Worm (Caenorhabditis elegans) whole organism, mixed stage, embryonic: Measurements from ENCODE around the gene nep-20.

Experiments
- M03D4.4 ChIP-seq: sonication (generic microtip); optimal IDR thresholded peaks from 2 replicates; lab custom pipeline; 2017; ENCODE audit warnings: mild to moderate bottlenecking, missing genetic modification characterization, missing compliant biosample characterization
- blmp-1 ChIP-seq: fragments of 150-350 bp; optimal IDR thresholded peaks from 2 replicates; lab custom pipeline; 2014; ENCODE audit warnings: missing biosample characterization, missing genetic modification characterization
- ceh-43 ChIP-seq: fragments of 200-800 bp; sonication (Bioruptor generic); optimal IDR thresholded peaks from 2 replicates; lab custom pipeline; 2018; ENCODE audit warnings: mild to moderate bottlenecking, missing genetic modification characterization, moderate library complexity, missing compliant biosample characterization
- elt-1 ChIP-seq: sonication (generic microtip); optimal IDR thresholded peaks from 2 replicates; lab custom pipeline; 2017; ENCODE audit warnings: missing genetic modification characterization, mild to moderate bottlenecking, missing compliant biosample characterization, antibody characterized with exemption, moderate library complexity, borderline replicate concordance; ENCODE audit not compliant: insufficient read depth
- lsy-2 ChIP-seq: fragments of 150-350 bp; optimal IDR thresholded peaks from 2 replicates; lab custom pipeline; 2014; ENCODE audit warnings: missing biosample characterization, missing genetic modification characterization
- mab-5 ChIP-seq: fragments of 150-350 bp; optimal IDR thresholded peaks from 2 replicates; lab custom pipeline; 2014; ENCODE audit warnings: missing biosample characterization, missing genetic modification characterization
- mep-1 ChIP-seq: fragments of 150-350 bp; optimal IDR thresholded peaks from 2 replicates; lab custom pipeline; 2017; ENCODE audit warnings: missing biosample characterization, missing genetic modification reagents, missing genetic modification characterization, inconsistent platforms
- nhr-12 ChIP-seq: fragments of 150-350 bp; optimal IDR thresholded peaks from 2 replicates; lab custom pipeline; 2014; ENCODE audit warnings: missing biosample characterization, missing genetic modification characterization
- nhr-237 ChIP-seq: fragments of 150-350 bp; optimal IDR thresholded peaks from 2 replicates; lab custom pipeline; 2014; ENCODE audit warnings: missing biosample characterization, missing genetic modification characterization
- pha-4 ChIP-seq: fragments of 150-350 bp; optimal IDR thresholded peaks from 2 replicates; lab custom pipeline; 2018; ENCODE audit warnings: missing biosample characterization, missing genetic modification reagents, missing genetic modification characterization
- snpc-4 ChIP-seq: fragments of 150-350 bp; optimal IDR thresholded peaks from 2 replicates; lab custom pipeline; 2014; ENCODE audit warnings: missing biosample characterization, missing genetic modification characterization
- unc-39 ChIP-seq: fragments of 150-350 bp; optimal IDR thresholded peaks from 2 replicates; lab custom pipeline; 2014; ENCODE audit warnings: missing biosample characterization, missing genetic modification characterization
- unc-62 ChIP-seq: fragments of 150-350 bp; optimal IDR thresholded peaks from 2 replicates; lab custom pipeline; 2014; ENCODE audit warnings: missing biosample characterization, missing genetic modification reagents, missing genetic modification characterization
- ztf-11 ChIP-seq: fragments of 150-350 bp; optimal IDR thresholded peaks from 2 replicates; lab custom pipeline; 2014; ENCODE audit warnings: missing biosample characterization, missing genetic modification characterization

- TF ChIP-seq mep-1 (tag; lab: Kevin White, UChicago) (no peak), unc-62 (no peak), lsy-2 (tag; lab: Kevin White, UChicago) (no peak), snpc-4 (no peak), nhr-237 (tag; lab: Kevin White, UChicago) (no peak), nhr-12 (tag; lab: Kevin White, UChicago) (no peak), ceh-43 (GFP tag; lab: Kevin White, UChicago) (no peak), blmp-1 (tag; lab: Kevin White, UChicago) (no peak), mab-5 (tag; lab: Kevin White, UChicago) (no peak), ztf-11 (tag; lab: Kevin White, UChicago) (no peak), pha-4 (tag; lab: Kevin White, UChicago) (no peak), elt-1 (tag; lab: Kevin White, UChicago) (no peak), unc-39 (tag; lab: Kevin White, UChicago) (no peak), M03D4.4 (tag; lab: Kevin White, UChicago) (no peak)
Measured at ce11 chrII:3402854-3403253, 7.5 kb upstream of the nep-20 start, which contains the start of gene nep-10.
